Worm (Caenorhabditis elegans) whole organism, young adult: ENCODE data around the gene epic-2.

Source experiments
- C06A6.2 ChIP-seq: fragments of 200-800 bp; sonication (Bioruptor generic); conservative IDR thresholded peaks from 2 replicates; pipeline ENCODE4 v1.3.6; 2022; ENCODE audit warnings: missing genetic modification characterization, missing compliant biosample characterization
- D2030.7 ChIP-seq: fragments of 200-800 bp; sonication (Bioruptor generic); IDR thresholded peaks from 2 replicates; pipeline ENCODE4 v1.3.6; 2022; ENCODE audit warnings: missing genetic modification reagents, missing genetic modification characterization, missing compliant biosample characterization
- F10E7.11 ChIP-seq: sonication (generic microtip); optimal IDR thresholded peaks from 2 replicates; lab custom pipeline; 2017; ENCODE audit warnings: mild to moderate bottlenecking, missing genetic modification characterization, moderate library complexity, missing compliant biosample characterization
- F22D6.2 ChIP-seq: sonication (generic microtip); optimal IDR thresholded peaks from 2 replicates; lab custom pipeline; 2016; ENCODE audit warnings: mild to moderate bottlenecking, missing genetic modification characterization, missing compliant biosample characterization
- F23B12.7 ChIP-seq: sonication (generic microtip); optimal IDR thresholded peaks from 2 replicates; lab custom pipeline; 2017; ENCODE audit warnings: missing genetic modification characterization, mild to moderate bottlenecking, missing compliant biosample characterization, antibody characterized with exemption, moderate library complexity; ENCODE audit not compliant: insufficient read depth
- F33H1.4 ChIP-seq: fragments of 200-800 bp; sonication (Bioruptor generic); IDR thresholded peaks from 2 replicates; pipeline ENCODE4 v1.3.6; 2022; ENCODE audit warnings: missing genetic modification reagents, missing genetic modification characterization, missing compliant biosample characterization
- F37B4.10 ChIP-seq: fragments of 200-800 bp; sonication (Bioruptor generic); IDR thresholded peaks from 2 replicates; pipeline ENCODE4 v1.3.6; 2022; ENCODE audit warnings: missing genetic modification characterization, missing compliant biosample characterization
- F55B11.4 ChIP-seq: sonication (generic microtip); optimal IDR thresholded peaks from 2 replicates; lab custom pipeline; 2016; ENCODE audit warnings: missing compliant biosample characterization, missing genetic modification characterization, borderline replicate concordance; ENCODE audit not compliant: insufficient read depth
- F57C9.4 ChIP-seq: sonication (generic microtip); optimal IDR thresholded peaks from 2 replicates; lab custom pipeline; 2017; ENCODE audit warnings: mild to moderate bottlenecking, missing genetic modification characterization, missing compliant biosample characterization
- Y79H2A.3 ChIP-seq: fragments of 200-800 bp; sonication (Bioruptor generic); conservative IDR thresholded peaks from 2 replicates; pipeline ENCODE4 v1.3.6; 2022; ENCODE audit warnings: missing genetic modification reagents, missing genetic modification characterization, missing compliant biosample characterization
- aptf-3 ChIP-seq: fragments of 200-800 bp; sonication (Bioruptor generic); IDR thresholded peaks from 2 replicates; pipeline ENCODE4 v1.3.6; 2022; ENCODE audit warnings: missing genetic modification characterization, missing compliant biosample characterization
- attf-6 ChIP-seq: fragments of 200-800 bp; sonication (Bioruptor generic); IDR thresholded peaks from 2 replicates; pipeline ENCODE4 v1.3.6; 2022; ENCODE audit warnings: missing genetic modification reagents, missing genetic modification characterization, missing compliant biosample characterization
- ccch-3 ChIP-seq: fragments of 200-800 bp; sonication (Bioruptor generic); optimal IDR thresholded peaks from 2 replicates; lab custom pipeline; 2018; ENCODE audit warnings: mild to moderate bottlenecking, missing genetic modification characterization, missing compliant biosample characterization
- cebp-1 ChIP-seq, 2 experiments: fragments of 200-800 bp in 1 of 2; sonication (Bioruptor generic) in 1 of 2; sonication (generic microtip) in 1 of 2; IDR thresholded peaks in 1 of 2; optimal IDR thresholded peaks in 1 of 2; 2 replicates each; pipeline versions ENCODE4 v1.3.6 to Lab custom; 2017 to 2022; ENCODE audit warnings: missing compliant biosample characterization in 2 of 2, missing genetic modification characterization in 2 of 2, mild to moderate bottlenecking in 1 of 2, missing genetic modification reagents in 1 of 2, moderate library complexity in 1 of 2
- cebp-2 ChIP-seq: fragments of 200-800 bp; sonication (Bioruptor generic); IDR thresholded peaks from 2 replicates; pipeline ENCODE4 v1.3.6; 2022; ENCODE audit warnings: missing genetic modification characterization, missing compliant biosample characterization
- ceh-27 ChIP-seq: fragments of 200-800 bp; sonication (Bioruptor generic); optimal IDR thresholded peaks from 2 replicates; lab custom pipeline; 2018; ENCODE audit warnings: mild to moderate bottlenecking, missing genetic modification characterization, moderate library complexity, missing compliant biosample characterization
- ceh-58 ChIP-seq: fragments of 200-800 bp; sonication (Bioruptor generic); IDR thresholded peaks from 2 replicates; pipeline ENCODE4 v1.3.6; 2022; ENCODE audit warnings: missing genetic modification characterization, missing compliant biosample characterization
- dpl-1 ChIP-seq: fragments of 150-350 bp; optimal IDR thresholded peaks from 2 replicates; lab custom pipeline; 2014; ENCODE audit warnings: missing biosample characterization, missing genetic modification reagents, missing genetic modification characterization
- fkh-3 ChIP-seq: sonication (generic microtip); optimal IDR thresholded peaks from 2 replicates; lab custom pipeline; 2016; ENCODE audit warnings: mild to moderate bottlenecking, missing genetic modification characterization, missing compliant biosample characterization
- hmg-20 ChIP-seq: fragments of 200-800 bp; sonication (Bioruptor generic); IDR thresholded peaks from 2 replicates; pipeline ENCODE4 v1.3.6; 2022; ENCODE audit warnings: missing genetic modification reagents, missing genetic modification characterization, missing compliant biosample characterization
- lin-26 ChIP-seq: fragments of 200-800 bp; sonication (Bioruptor generic); IDR thresholded peaks from 2 replicates; pipeline ENCODE4 v1.3.6; 2022; ENCODE audit warnings: missing genetic modification reagents, missing genetic modification characterization, missing compliant biosample characterization
- lin-35 ChIP-seq, 3 experiments: fragments of 150-350 bp in 2 of 3; sonication (generic microtip) in 1 of 3; optimal IDR thresholded peaks; 2 replicates each; lab custom pipeline; 2014 to 2018; ENCODE audit warnings: missing biosample characterization in 3 of 3, missing genetic modification characterization in 3 of 3, missing genetic modification reagents in 3 of 3
- lin-40 ChIP-seq: sonication (generic microtip); optimal IDR thresholded peaks from 2 replicates; lab custom pipeline; 2016; ENCODE audit warnings: missing genetic modification characterization, mild to moderate bottlenecking, missing compliant biosample characterization, missing genotype, missing genetic modification reagents
- lsl-1 ChIP-seq: fragments of 200-800 bp; sonication (Bioruptor generic); optimal IDR thresholded peaks from 2 replicates; lab custom pipeline; 2018; ENCODE audit warnings: mild to moderate bottlenecking, missing genetic modification characterization, moderate library complexity, missing compliant biosample characterization
- madf-3 ChIP-seq: fragments of 200-800 bp; sonication (Bioruptor generic); IDR thresholded peaks from 2 replicates; pipeline ENCODE4 v1.3.6; 2022; ENCODE audit warnings: missing genetic modification reagents, missing genetic modification characterization, missing compliant biosample characterization
- madf-6 ChIP-seq: fragments of 200-800 bp; sonication (Bioruptor generic); IDR thresholded peaks from 2 replicates; pipeline ENCODE4 v1.3.6; 2022; ENCODE audit warnings: missing genetic modification reagents, missing genetic modification characterization, missing compliant biosample characterization
- mcd-1 ChIP-seq: fragments of 200-800 bp; sonication (Bioruptor generic); IDR thresholded peaks from 2 replicates; pipeline ENCODE4 v1.3.6; 2022; ENCODE audit warnings: missing genetic modification reagents, missing genetic modification characterization, missing compliant biosample characterization
- mes-4 ChIP-seq: sonication (generic microtip); optimal IDR thresholded peaks from 2 replicates; lab custom pipeline; 2016; ENCODE audit warnings: missing genotype, missing genetic modification characterization, missing compliant biosample characterization
- nfyb-1 ChIP-seq: fragments of 200-800 bp; sonication (Bioruptor generic); IDR thresholded peaks from 2 replicates; pipeline ENCODE4 v1.3.6; 2022; ENCODE audit warnings: missing genetic modification reagents, missing genetic modification characterization, missing compliant biosample characterization
- nhr-120 ChIP-seq: fragments of 200-800 bp; sonication (Bioruptor generic); IDR thresholded peaks from 2 replicates; pipeline ENCODE4 v1.3.6; 2022; ENCODE audit warnings: missing genetic modification characterization, missing compliant biosample characterization
- nhr-90 ChIP-seq: sonication (generic microtip); optimal IDR thresholded peaks from 2 replicates; lab custom pipeline; 2016; ENCODE audit warnings: missing genotype, mild to moderate bottlenecking, missing genetic modification characterization, missing compliant biosample characterization
- pha-4 ChIP-seq: fragments of 150-350 bp; sonication (generic microtip); optimal IDR thresholded peaks from 2 replicates; lab custom pipeline; 2014; ENCODE audit warnings: missing biosample characterization, missing genetic modification reagents, missing genetic modification characterization
- rcor-1 ChIP-seq: fragments of 200-800 bp; sonication (Bioruptor generic); IDR thresholded peaks from 2 replicates; pipeline ENCODE4 v1.3.6; 2022; ENCODE audit warnings: missing genetic modification reagents, missing genetic modification characterization, missing compliant biosample characterization
- snpc-3.4 ChIP-seq: sonication (generic microtip); optimal IDR thresholded peaks from 2 replicates; lab custom pipeline; 2017; ENCODE audit warnings: missing genetic modification characterization, mild to moderate bottlenecking, missing compliant biosample characterization, antibody characterized with exemption, moderate library complexity, missing genotype, missing genetic modification reagents
- snpc-4 ChIP-seq, 5 experiments: fragments of 150-350 bp in 1 of 5; sonication (generic microtip) in 4 of 5; optimal IDR thresholded peaks; 2 replicates each; lab custom pipeline; 2014 to 2018; ENCODE audit warnings: missing genetic modification characterization in 5 of 5, missing biosample characterization in 3 of 5, antibody characterized with exemption in 2 of 5, mild to moderate bottlenecking in 2 of 5, missing compliant biosample characterization in 2 of 5, missing genotype in 2 of 5, moderate library complexity in 2 of 5, missing genetic modification reagents in 1 of 5
- tbp1 ChIP-seq: fragments of 200-800 bp; sonication (Bioruptor generic); optimal IDR thresholded peaks from 2 replicates; lab custom pipeline; 2018; ENCODE audit warnings: mild to moderate bottlenecking, missing genetic modification characterization, missing compliant biosample characterization
- unc-130 ChIP-seq: sonication (generic microtip); optimal IDR thresholded peaks from 2 replicates; lab custom pipeline; 2016; ENCODE audit warnings: missing genetic modification reagents, missing genetic modification characterization, missing compliant biosample characterization
- xnd-1 ChIP-seq: sonication (generic microtip); optimal IDR thresholded peaks from 2 replicates; lab custom pipeline; 2016; ENCODE audit warnings: missing genotype, missing genetic modification reagents, missing genetic modification characterization, missing compliant biosample characterization
- zfh-2 ChIP-seq: fragments of 200-800 bp; sonication (Bioruptor generic); conservative IDR thresholded peaks from 2 replicates; pipeline ENCODE4 v1.3.6; 2022; ENCODE audit warnings: missing genetic modification reagents, missing genetic modification characterization, missing compliant biosample characterization
- zim-3 ChIP-seq: sonication (generic microtip); optimal IDR thresholded peaks from 2 replicates; lab custom pipeline; 2017; ENCODE audit warnings: mild to moderate bottlenecking, missing genetic modification characterization, moderate library complexity, missing compliant biosample characterization
- ztf-28 ChIP-seq: fragments of 200-800 bp; sonication (Bioruptor generic); IDR thresholded peaks from 2 replicates; pipeline ENCODE4 v1.3.6; 2022; ENCODE audit warnings: missing genetic modification reagents, missing genetic modification characterization, missing compliant biosample characterization
- ztf-3 ChIP-seq: fragments of 200-800 bp; sonication (Bioruptor generic); optimal IDR thresholded peaks from 2 replicates; lab custom pipeline; 2018; ENCODE audit warnings: mild to moderate bottlenecking, missing genetic modification characterization, missing compliant biosample characterization
- ztf-6 ChIP-seq: fragments of 200-800 bp; sonication (Bioruptor generic); IDR thresholded peaks from 2 replicates; pipeline ENCODE4 v1.3.6; 2022; ENCODE audit warnings: missing genetic modification reagents, missing genetic modification characterization, missing compliant biosample characterization

epic-2 gene

DNA sequence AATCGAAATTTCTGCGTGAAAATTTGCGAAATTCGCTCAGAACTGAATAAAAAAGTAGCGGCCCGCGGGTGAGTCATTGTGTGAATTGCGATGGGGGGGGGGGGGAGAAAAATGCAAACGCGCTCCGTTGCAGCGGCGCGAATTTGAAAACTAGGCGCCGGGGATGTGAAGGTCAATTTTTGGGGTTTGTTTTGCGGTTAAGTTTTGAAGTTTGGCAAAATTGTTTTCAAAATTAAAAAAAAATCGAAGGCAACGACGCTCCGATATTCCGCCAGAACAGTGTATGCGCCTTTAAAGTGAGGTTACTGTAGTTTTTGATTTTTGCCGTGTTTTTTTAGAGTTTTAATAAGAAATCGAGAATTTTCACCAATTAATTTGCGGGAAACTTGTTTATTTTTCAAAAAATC lies 17.7 kb downstream of the epic-2 start (continued):
- no peak for TF ChIP-seq nhr-90 (tag; lab: Kevin White, UChicago)
- peak in 1 of 3 experiments; percentile 61 for TF ChIP-seq lin-35 (GFP tag; optimal IDR thresholded peaks at IDR 0.05; lab: Kevin White, UChicago)
- TF ChIP-seq zim-3 (tag; lab: Kevin White, UChicago), result no peak
- peak; percentile 81 for TF ChIP-seq D2030.7 (GFP tag; lab: Robert Waterston, UW)
- TF ChIP-seq snpc-3.4 (tag; lab: Kevin White, UChicago), result peak; percentile 25
- peak; percentile 95 for TF ChIP-seq mcd-1
- peak; percentile 95 for TF ChIP-seq lsl-1 (GFP tag; lab: Kevin White, UChicago)
- TF ChIP-seq ccch-3 (GFP tag; lab: Kevin White, UChicago), result no peak
- TF ChIP-seq fkh-3 (tag; lab: Kevin White, UChicago), result no peak
- peak; percentile 10; the same call in 1 of the 2 replicates for TF ChIP-seq ztf-6
- TF ChIP-seq snpc-4 (GFP tag; optimal IDR thresholded peaks at IDR 0.05; lab: Kevin White, UChicago), result no peak
- peak in 2 of 4 experiments; percentile 13 to 52 for TF ChIP-seq snpc-4 (tag; optimal IDR thresholded peaks at IDR 0.05; lab: Kevin White, UChicago)
- peak; percentile 38 for TF ChIP-seq unc-130 (GFP tag; lab: Kevin White, UChicago)
- TF ChIP-seq madf-3 (GFP tag; lab: Robert Waterston, UW), result no peak
- TF ChIP-seq F33H1.4, result peak; percentile 85
- no peak for TF ChIP-seq ztf-3 (GFP tag; lab: Kevin White, UChicago)
- no peak for TF ChIP-seq cebp-1 (GFP tag; IDR thresholded peaks at IDR 0.05; lab: Robert Waterston, UW)
- TF ChIP-seq cebp-1 (tag; optimal IDR thresholded peaks at IDR 0.05; lab: Kevin White, UChicago), result peak; percentile 65
- no peak for TF ChIP-seq pha-4 (tag; lab: Kevin White, UChicago)
- TF ChIP-seq xnd-1, result peak; percentile 94

DNA sequence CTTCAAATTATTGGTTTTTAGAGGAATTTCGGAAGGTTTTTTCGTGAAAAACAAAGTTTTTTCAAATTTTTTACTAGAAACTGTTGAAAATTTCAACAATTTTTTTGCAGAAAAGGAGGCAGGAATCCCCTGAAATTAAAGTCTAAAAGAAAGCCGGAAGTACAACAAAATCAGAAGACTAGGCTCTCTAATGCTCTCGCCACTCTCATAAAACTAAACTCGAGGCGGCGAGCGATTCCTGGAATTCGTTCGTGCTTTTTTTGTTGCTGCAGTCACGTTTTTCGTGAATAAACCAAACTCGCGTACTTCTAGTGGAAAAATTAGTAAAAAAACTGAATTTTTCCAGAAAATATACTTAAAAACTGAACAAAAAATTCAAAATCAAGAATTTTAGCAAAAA lies 18.3 kb downstream of the epic-2 start:
- no peak for TF ChIP-seq ztf-6
- TF ChIP-seq dpl-1, result no peak
- TF ChIP-seq lin-40, result no peak
- TF ChIP-seq C06A6.2 (GFP tag; lab: Robert Waterston, UW), result no peak
- no peak for TF ChIP-seq zfh-2
- no peak for TF ChIP-seq F37B4.10
- no peak for TF ChIP-seq cebp-1 (GFP tag; IDR thresholded peaks at IDR 0.05; lab: Robert Waterston, UW)
- TF ChIP-seq cebp-1 (tag; optimal IDR thresholded peaks at IDR 0.05; lab: Kevin White, UChicago), result no peak
- TF ChIP-seq tbp1 (GFP tag; lab: Kevin White, UChicago), result no peak
- TF ChIP-seq mcd-1, result no peak

- TF ChIP-seq ceh-58 (GFP tag; lab: Robert Waterston, UW), result no peak
- TF ChIP-seq F55B11.4 (tag; lab: Kevin White, UChicago), result no peak
- TF ChIP-seq ztf-28 (GFP tag; lab: Robert Waterston, UW), result no peak
- no peak for TF ChIP-seq ccch-3 (GFP tag; lab: Kevin White, UChicago)
- no peak for TF ChIP-seq ceh-27 (GFP tag; lab: Kevin White, UChicago)
- no peak for TF ChIP-seq rcor-1 (GFP tag; lab: Robert Waterston, UW)
- no peak for TF ChIP-seq mes-4 (tag; lab: Kevin White, UChicago)
- no peak for TF ChIP-seq F22D6.2 (tag; lab: Kevin White, UChicago)
- no peak for TF ChIP-seq C06A6.2 (GFP tag; lab: Robert Waterston, UW)
- TF ChIP-seq nfyb-1, result peak; percentile 41; the same call in 1 of the 2 replicates
- TF ChIP-seq lsl-1 (GFP tag; lab: Kevin White, UChicago), result no peak
- no peak for TF ChIP-seq Y79H2A.3
- TF ChIP-seq cebp-2 (GFP tag; lab: Robert Waterston, UW), result no peak
- 0 out of 2 replicates have a peak, but pooled peaks have one; percentile 30 for TF ChIP-seq lin-26 (GFP tag; lab: Robert Waterston, UW)
- no peak for TF ChIP-seq madf-3 (GFP tag; lab: Robert Waterston, UW)
- TF ChIP-seq attf-6, result no peak
- no peak for TF ChIP-seq nhr-120 (GFP tag; lab: Robert Waterston, UW)
- TF ChIP-seq F10E7.11 (tag; lab: Kevin White, UChicago), result no peak
- no peak for TF ChIP-seq hmg-20
- TF ChIP-seq F57C9.4 (tag; lab: Kevin White, UChicago), result no peak
- no peak for TF ChIP-seq F23B12.7 (tag; lab: Kevin White, UChicago)
- TF ChIP-seq aptf-3, result no peak
- TF ChIP-seq madf-6 (GFP tag; lab: Robert Waterston, UW), result no peak
Measured at ce11 chrIV:1739366-1740104, 18.9 kb downstream of the epic-2 start.
